Fruit fly (Drosophila melanogaster) whole organism: ENCODE data around the gene CG11723.

Source experiments
- Dll ChIP-seq: fragments of >200 bp; optimal IDR thresholded peaks from 2 replicates; lab custom pipeline; 2017
- pan ChIP-seq: fragments of >200 bp; optimal IDR thresholded peaks from 2 replicates; lab custom pipeline; 2017
- usp ChIP-seq: fragments of >200 bp; optimal IDR thresholded peaks from 2 replicates; lab custom pipeline; 2017; ENCODE audit warnings: missing biosample characterization, missing genetic modification characterization, mixed read lengths

- no peak for TF ChIP-seq pan (lab: Kevin White, UChicago)
- TF ChIP-seq Dll (lab: Kevin White, UChicago): no peak
- no peak for TF ChIP-seq usp (GFP tag; lab: Kevin White, UChicago)
Observed at dm6 chr2L:2173191-2173590, 26.1 kb upstream of the CG11723 start.
